Fruit fly (Drosophila melanogaster): Measurements from ENCODE around the gene CG31523.

Gene CG31523

dm6 chr3R:4479038-4479988 lies at the start of gene CG31523 (continued):
- TF ChIP-seq sd (tag; optimal IDR thresholded peaks at IDR 0.05) (no peak), CG16863 (GFP tag; optimal IDR thresholded peaks at IDR 0.05) (no peak), Nf-YB (GFP tag; optimal IDR thresholded peaks at IDR 0.05) (no peak), CG10321 (GFP tag; IDR thresholded peaks at IDR 0.05) (no peak), lmd (GFP tag; IDR thresholded peaks at IDR 0.05) (no peak), Fer1 (GFP tag; optimal IDR thresholded peaks at IDR 0.05) (no peak), sc (optimal IDR thresholded peaks at IDR 0.05) (no peak), sc (GFP tag; optimal IDR thresholded peaks at IDR 0.05) (no peak), aop (GFP tag; IDR thresholded peaks at IDR 0.05) (no peak), dan (GFP tag; IDR thresholded peaks at IDR 0.05) (no peak), D (optimal IDR thresholded peaks at IDR 0.05) (no peak), D (GFP tag; optimal IDR thresholded peaks at IDR 0.05) (no peak), Elba2 (GFP tag; optimal IDR thresholded peaks at IDR 0.05) (no peak), CG4617 (GFP tag; optimal IDR thresholded peaks at IDR 0.05; ENCODE audit: borderline replicate concordance) (no peak), CG6765 (GFP tag; optimal IDR thresholded peaks at IDR 0.05) (no peak), CG9932 (GFP tag; IDR thresholded peaks at IDR 0.05) (peak; percentile 23; the same call in 1 of the 2 replicates), HLH4C (GFP tag; IDR thresholded peaks at IDR 0.05; ENCODE audit: partially characterized antibody) (peak; percentile 61), Usf (GFP tag; optimal IDR thresholded peaks at IDR 0.05) (no peak), CG10209 (GFP tag; optimal IDR thresholded peaks at IDR 0.05) (no peak), disco-r (GFP tag; optimal IDR thresholded peaks at IDR 0.05) (no peak), insv (GFP tag; optimal IDR thresholded peaks at IDR 0.05) (no peak), CG17612 (GFP tag; IDR thresholded peaks at IDR 0.05) (no peak), NK7.1 (GFP tag; optimal IDR thresholded peaks at IDR 0.05) (no peak), BtbVII (GFP tag; optimal IDR thresholded peaks at IDR 0.05) (no peak), CG12071 (GFP tag; optimal IDR thresholded peaks at IDR 0.05) (no peak), Stat92E (GFP tag; optimal IDR thresholded peaks at IDR 0.05) (no peak), Optix (GFP tag; IDR thresholded peaks at IDR 0.05) (no peak), pzg (GFP tag; optimal IDR thresholded peaks at IDR 0.05) (peak; percentile 45), CG8359 (GFP tag; optimal IDR thresholded peaks at IDR 0.05; ENCODE audit: borderline replicate concordance) (no peak), CG2199 (GFP tag; IDR thresholded peaks at IDR 0.05) (no peak), ewg (GFP tag; optimal IDR thresholded peaks at IDR 0.05) (no peak), CG10979 (tag; optimal IDR thresholded peaks at IDR 0.05) (no peak), Hr39 (optimal IDR thresholded peaks at IDR 0.05) (no peak), CG9609 (GFP tag; optimal IDR thresholded peaks at IDR 0.05) (no peak), Six4 (GFP tag; optimal IDR thresholded peaks at IDR 0.05) (no peak), Dref (GFP tag; IDR thresholded peaks at IDR 0.05) (peak; percentile 64), CrebB (tag; optimal IDR thresholded peaks at IDR 0.05) (no peak), bigmax (GFP tag; optimal IDR thresholded peaks at IDR 0.05) (no peak), CG16813 (GFP tag; IDR thresholded peaks at IDR 0.05; ENCODE audit: partially characterized antibody) (peak; percentile 76), D19A (tag; optimal IDR thresholded peaks at IDR 0.05) (no peak), fd96Cb (tag; optimal IDR thresholded peaks at IDR 0.05) (no peak), CG14050 (GFP tag; IDR thresholded peaks at IDR 0.05) (no peak), repo (GFP tag; optimal IDR thresholded peaks at IDR 0.05) (no peak), CG17912 (GFP tag; optimal IDR thresholded peaks at IDR 0.05) (no peak), ERR (GFP tag; optimal IDR thresholded peaks at IDR 0.05) (no peak), CG17802 (tag; optimal IDR thresholded peaks at IDR 0.05) (no peak), CG42726 (GFP tag; IDR thresholded peaks at IDR 0.05; ENCODE audit: partially characterized antibody) (peak; percentile 38; the same call in 1 of the 2 replicates), cato (GFP tag; optimal IDR thresholded peaks at IDR 0.05; ENCODE audit: borderline replicate concordance) (no peak), CG8388 (GFP tag; optimal IDR thresholded peaks at IDR 0.05) (no peak)
